Worm (Caenorhabditis elegans) whole organism, L1 larva: ENCODE measurements around the gene osm-7.

Source experiments
- C04F5.9 ChIP-seq: sonication (generic microtip); optimal IDR thresholded peaks from 2 replicates; lab custom pipeline; 2016; ENCODE audit warnings: missing genetic modification characterization, missing compliant biosample characterization
- C34B4.2 ChIP-seq: sonication (generic microtip); optimal IDR thresholded peaks from 2 replicates; lab custom pipeline; 2017; ENCODE audit warnings: mild to moderate bottlenecking, missing genetic modification characterization, missing compliant biosample characterization
- F16B12.6 ChIP-seq: fragments of 150-350 bp; optimal IDR thresholded peaks from 2 replicates; lab custom pipeline; 2014; ENCODE audit warnings: missing biosample characterization, missing genetic modification characterization
- aha-1 ChIP-seq: fragments of 150-350 bp; optimal IDR thresholded peaks from 2 replicates; lab custom pipeline; 2014; ENCODE audit warnings: missing biosample characterization, missing genetic modification characterization
- ceh-8 ChIP-seq: fragments of 200-800 bp; sonication (Bioruptor generic); optimal IDR thresholded peaks from 2 replicates; lab custom pipeline; 2018; ENCODE audit warnings: mild to moderate bottlenecking, missing genetic modification characterization, moderate library complexity, missing compliant biosample characterization
- ceh-82 ChIP-seq, 3 experiments: fragments of 150-350 bp in 1 of 3; sonication (generic microtip) in 2 of 3; optimal IDR thresholded peaks; 2 replicates each; lab custom pipeline; 2014 to 2017; ENCODE audit warnings: missing biosample characterization in 3 of 3, missing genetic modification characterization in 3 of 3
- ceh-90 ChIP-seq: sonication (generic microtip); optimal IDR thresholded peaks from 2 replicates; lab custom pipeline; 2016; ENCODE audit warnings: missing genetic modification characterization, missing compliant biosample characterization
- dpl-1 ChIP-seq, 3 experiments: fragments of 150-350 bp in 2 of 3; sonication (generic microtip) in 1 of 3; optimal IDR thresholded peaks; 2 replicates each; lab custom pipeline; 2014 to 2017; ENCODE audit warnings: missing biosample characterization in 3 of 3, missing genetic modification characterization in 3 of 3, missing genetic modification reagents in 3 of 3
- dsc-1 ChIP-seq: sonication (generic microtip); optimal IDR thresholded peaks from 2 replicates; lab custom pipeline; 2016; ENCODE audit warnings: mild to moderate bottlenecking, missing genetic modification characterization, missing compliant biosample characterization
- egl-13 ChIP-seq: sonication (generic microtip); optimal IDR thresholded peaks from 2 replicates; lab custom pipeline; 2016; ENCODE audit warnings: missing genotype, missing genetic modification reagents, missing genetic modification characterization, missing compliant biosample characterization
- elt-2 ChIP-seq: sonication (generic microtip); optimal IDR thresholded peaks from 2 replicates; lab custom pipeline; 2016; ENCODE audit warnings: missing genetic modification characterization, mild to moderate bottlenecking, inconsistent platforms, missing compliant biosample characterization, missing genetic modification reagents
- elt-3 ChIP-seq, 6 experiments: fragments of 150-350 bp in 1 of 6; sonication (generic microtip); optimal IDR thresholded peaks; 2 replicates each; lab custom pipeline; 2017 to 2018; ENCODE audit warnings: missing biosample characterization in 6 of 6, missing genetic modification characterization in 6 of 6, inconsistent platforms in 1 of 6
- ets-5 ChIP-seq: fragments of 200-800 bp; sonication (Bioruptor generic); IDR thresholded peaks from 2 replicates; pipeline ENCODE4 v1.3.6; 2022; ENCODE audit warnings: missing genetic modification characterization, missing compliant biosample characterization
- fkh-4 ChIP-seq: sonication (generic microtip); optimal IDR thresholded peaks from 2 replicates; lab custom pipeline; 2016; ENCODE audit warnings: missing compliant biosample characterization, missing genetic modification characterization, borderline replicate concordance
- fkh-8 ChIP-seq: sonication (generic microtip); optimal IDR thresholded peaks from 2 replicates; lab custom pipeline; 2016; ENCODE audit warnings: mild to moderate bottlenecking, missing genetic modification characterization, missing compliant biosample characterization
- grh-1 ChIP-seq: fragments of 200-800 bp; sonication (Bioruptor generic); IDR thresholded peaks from 2 replicates; pipeline ENCODE4 v1.3.6; 2022; ENCODE audit warnings: missing genetic modification reagents, missing genetic modification characterization, missing compliant biosample characterization
- hlh-17 ChIP-seq: fragments of 200-800 bp; sonication (Bioruptor generic); optimal IDR thresholded peaks from 2 replicates; lab custom pipeline; 2018; ENCODE audit warnings: missing genetic modification characterization, mild to moderate bottlenecking, missing compliant biosample characterization, moderate library complexity, borderline replicate concordance
- hpl-2 ChIP-seq: fragments of 150-350 bp; optimal IDR thresholded peaks from 2 replicates; lab custom pipeline; 2014; ENCODE audit warnings: missing biosample characterization, missing genetic modification reagents, missing genetic modification characterization
- irx-1 ChIP-seq: sonication (generic microtip); optimal IDR thresholded peaks from 2 replicates; lab custom pipeline; 2016; ENCODE audit warnings: missing genetic modification characterization, missing compliant biosample characterization
- isw-1 ChIP-seq: fragments of 200-800 bp; sonication (Bioruptor generic); IDR thresholded peaks from 2 replicates; pipeline ENCODE4 v1.3.6; 2022; ENCODE audit warnings: missing genetic modification characterization, missing compliant biosample characterization
- jun-1 ChIP-seq: fragments of 150-350 bp; optimal IDR thresholded peaks from 2 replicates; lab custom pipeline; 2014; ENCODE audit warnings: missing biosample characterization, missing genetic modification reagents, missing genetic modification characterization
- lin-14 ChIP-seq: fragments of 200-800 bp; sonication (Bioruptor generic); optimal IDR thresholded peaks from 2 replicates; lab custom pipeline; 2018; ENCODE audit warnings: mild to moderate bottlenecking, missing genetic modification characterization, moderate library complexity, missing compliant biosample characterization
- lin-15B ChIP-seq: fragments of 150-350 bp; sonication (generic microtip); optimal IDR thresholded peaks from 3 replicates; lab custom pipeline; 2014; ENCODE audit warnings: missing biosample characterization, missing genetic modification characterization
- lin-35 ChIP-seq, 2 experiments: fragments of 150-350 bp; optimal IDR thresholded peaks; 2 replicates each; lab custom pipeline; 2014; ENCODE audit warnings: missing biosample characterization in 2 of 2, missing genetic modification characterization in 2 of 2, missing genetic modification reagents in 2 of 2
- lin-39 ChIP-seq: fragments of 150-350 bp; optimal IDR thresholded peaks from 2 replicates; lab custom pipeline; 2014; ENCODE audit warnings: missing biosample characterization, missing genetic modification reagents, missing genetic modification characterization
- lir-3 ChIP-seq: sonication (generic microtip); optimal IDR thresholded peaks from 2 replicates; lab custom pipeline; 2016; ENCODE audit warnings: mild to moderate bottlenecking, missing genetic modification characterization, moderate library complexity, missing compliant biosample characterization; ENCODE audit not compliant: poor library complexity
- lsy-2 ChIP-seq, 2 experiments: fragments of 150-350 bp; optimal IDR thresholded peaks; 2 replicates each; lab custom pipeline; 2014; ENCODE audit warnings: missing biosample characterization in 2 of 2, missing genetic modification characterization in 2 of 2
- mdl-1 ChIP-seq, 2 experiments: fragments of 150-350 bp; optimal IDR thresholded peaks; 2 replicates each; lab custom pipeline; 2014 to 2017; ENCODE audit warnings: missing biosample characterization in 2 of 2, missing genetic modification characterization in 2 of 2, inconsistent platforms in 1 of 2
- nhr-11 ChIP-seq: fragments of 150-350 bp; optimal IDR thresholded peaks from 2 replicates; lab custom pipeline; 2014; ENCODE audit warnings: missing biosample characterization, missing genetic modification characterization
- nhr-19 ChIP-seq: fragments of 200-800 bp; sonication (Bioruptor generic); conservative IDR thresholded peaks from 2 replicates; pipeline ENCODE4 v1.3.6; 2022; ENCODE audit warnings: missing genetic modification characterization, missing compliant biosample characterization
- nhr-20 ChIP-seq: sonication (generic microtip); optimal IDR thresholded peaks from 2 replicates; lab custom pipeline; 2016; ENCODE audit warnings: mild to moderate bottlenecking, missing genetic modification characterization, missing compliant biosample characterization
- nhr-28 ChIP-seq: fragments of 150-350 bp; optimal IDR thresholded peaks from 2 replicates; lab custom pipeline; 2014; ENCODE audit warnings: missing biosample characterization, missing genetic modification characterization
- nhr-47 ChIP-seq: sonication (generic microtip); optimal IDR thresholded peaks from 2 replicates; lab custom pipeline; 2016; ENCODE audit warnings: mild to moderate bottlenecking, missing genetic modification characterization, moderate library complexity, missing compliant biosample characterization
- nhr-76 ChIP-seq: sonication (generic microtip); optimal IDR thresholded peaks from 2 replicates; lab custom pipeline; 2017; ENCODE audit warnings: missing biosample characterization, missing genetic modification characterization
- nhr-84 ChIP-seq: sonication (generic microtip); optimal IDR thresholded peaks from 2 replicates; lab custom pipeline; 2017; ENCODE audit warnings: missing biosample characterization, missing genetic modification characterization
- nhr-85 ChIP-seq: sonication (generic microtip); peaks from one replicate; lab custom pipeline; 2016; ENCODE audit warnings: missing genetic modification characterization, inconsistent platforms, missing compliant biosample characterization
- nhr-90 ChIP-seq: sonication (generic microtip); optimal IDR thresholded peaks from 2 replicates; lab custom pipeline; 2016; ENCODE audit warnings: mild to moderate bottlenecking, missing genetic modification characterization, missing compliant biosample characterization; ENCODE audit not compliant: poor library complexity
- pag-3 ChIP-seq: sonication (generic microtip); optimal IDR thresholded peaks from 2 replicates; lab custom pipeline; 2017; ENCODE audit warnings: missing genetic modification characterization, mild to moderate bottlenecking, missing compliant biosample characterization, antibody characterized with exemption, borderline replicate concordance; ENCODE audit not compliant: insufficient read depth
- pax-3 ChIP-seq: fragments of 200-800 bp; sonication (Bioruptor generic); optimal IDR thresholded peaks from 2 replicates; lab custom pipeline; 2018; ENCODE audit warnings: mild to moderate bottlenecking, missing genetic modification characterization, moderate library complexity, missing compliant biosample characterization
- rnt-1 ChIP-seq: sonication (generic microtip); optimal IDR thresholded peaks from 2 replicates; lab custom pipeline; 2016; ENCODE audit warnings: mild to moderate bottlenecking, missing genetic modification characterization, moderate library complexity, missing compliant biosample characterization
- skn-1 ChIP-seq: fragments of 150-350 bp; optimal IDR thresholded peaks from 2 replicates; lab custom pipeline; 2014; ENCODE audit warnings: missing biosample characterization, missing genetic modification characterization
- snu-23 ChIP-seq: sonication (generic microtip); optimal IDR thresholded peaks from 2 replicates; lab custom pipeline; 2016; ENCODE audit warnings: missing genetic modification characterization, missing compliant biosample characterization
- sptf-1 ChIP-seq: fragments of 150-350 bp; optimal IDR thresholded peaks from 2 replicates; lab custom pipeline; 2014; ENCODE audit warnings: missing biosample characterization, missing genetic modification characterization
- sup-37 ChIP-seq: fragments of 200-800 bp; sonication (Bioruptor generic); optimal IDR thresholded peaks from 2 replicates; lab custom pipeline; 2018; ENCODE audit warnings: mild to moderate bottlenecking, missing genetic modification characterization, missing compliant biosample characterization
- tbx-2 ChIP-seq: sonication (generic microtip); optimal IDR thresholded peaks from 2 replicates; lab custom pipeline; 2016; ENCODE audit warnings: missing genetic modification characterization, missing compliant biosample characterization
- tlp-1 ChIP-seq: fragments of 150-350 bp; optimal IDR thresholded peaks from 2 replicates; lab custom pipeline; 2014; ENCODE audit warnings: missing biosample characterization, missing genetic modification characterization
- unc-130 ChIP-seq: fragments of 150-350 bp; optimal IDR thresholded peaks from 2 replicates; lab custom pipeline; 2017; ENCODE audit warnings: missing biosample characterization, missing genetic modification characterization, inconsistent platforms
- unc-30 ChIP-seq: sonication (generic microtip); optimal IDR thresholded peaks from 2 replicates; lab custom pipeline; 2017; ENCODE audit warnings: missing biosample characterization, missing genetic modification characterization
- unc-62 ChIP-seq: fragments of 150-350 bp; optimal IDR thresholded peaks from 2 replicates; lab custom pipeline; 2014; ENCODE audit warnings: missing biosample characterization, missing genetic modification reagents, missing genetic modification characterization
- unc-86 ChIP-seq: sonication (generic microtip); optimal IDR thresholded peaks from 2 replicates; lab custom pipeline; 2016; ENCODE audit warnings: missing genetic modification characterization, missing compliant biosample characterization
- unc-98 ChIP-seq: fragments of 200-800 bp; sonication (Bioruptor generic); IDR thresholded peaks from 2 replicates; pipeline ENCODE4 v1.3.6; 2022; ENCODE audit warnings: missing genetic modification characterization, missing compliant biosample characterization
- zag-1 ChIP-seq: fragments of 150-350 bp; optimal IDR thresholded peaks from 2 replicates; lab custom pipeline; 2014; ENCODE audit warnings: missing biosample characterization, missing genetic modification characterization
- ztf-4 ChIP-seq: fragments of 150-350 bp; optimal IDR thresholded peaks from 2 replicates; lab custom pipeline; 2014; ENCODE audit warnings: missing biosample characterization, missing genetic modification characterization

Gene osm-7

ce11 chrIII:13530017-13530416, 46.0 kb upstream of the osm-7 start:
- TF ChIP-seq sup-37 (no peak), isw-1 (GFP tag; lab: Robert Waterston, UW) (peak; percentile 42), C34B4.2 (no peak), nhr-84 (tag; lab: Kevin White, UChicago) (no peak), irx-1 (tag; lab: Kevin White, UChicago) (peak; percentile 20), nhr-76 (tag; lab: Kevin White, UChicago) (no peak), lin-14 (peak; percentile 78), tbx-2 (tag; lab: Kevin White, UChicago) (peak; percentile 52), elt-3 (tag; optimal IDR thresholded peaks at IDR 0.05; lab: Kevin White, UChicago) (peak in 1 of 6 experiments; percentile 12), lin-35 (GFP tag; optimal IDR thresholded peaks at IDR 0.05; lab: Kevin White, UChicago) (peak; percentile 82 to 92), pax-3 (tag; lab: Kevin White, UChicago) (no peak), jun-1 (peak; percentile 63), nhr-90 (tag; lab: Kevin White, UChicago) (peak; percentile 49), sptf-1 (tag; lab: Kevin White, UChicago) (no peak), lin-39 (peak; percentile 23), nhr-28 (no peak), unc-62 (GFP tag; lab: Kevin White, UChicago) (no peak), nhr-47 (tag; lab: Kevin White, UChicago) (peak; percentile 80), nhr-85 (tag; lab: Kevin White, UChicago) (no peak), dsc-1 (tag; lab: Kevin White, UChicago) (peak; percentile 63), snu-23 (GFP tag; lab: Kevin White, UChicago) (peak; percentile 74), unc-98 (no peak), ceh-82 (tag; optimal IDR thresholded peaks at IDR 0.05; lab: Kevin White, UChicago) (peak; percentile 62 to 87 (median 70)), pag-3 (no peak), nhr-19 (GFP tag; lab: Robert Waterston, UW) (peak; percentile 60), grh-1 (GFP tag; lab: Robert Waterston, UW) (no peak; the same call in 1 of the 2 replicates), ceh-8 (GFP tag; lab: Kevin White, UChicago) (no peak), nhr-20 (peak; percentile 62), lsy-2 (tag; optimal IDR thresholded peaks at IDR 0.05; lab: Kevin White, UChicago) (peak; percentile 71 to 79), unc-130 (tag; lab: Kevin White, UChicago) (peak; percentile 77), tlp-1 (tag; lab: Kevin White, UChicago) (no peak), lir-3 (tag; lab: Kevin White, UChicago) (no peak), ets-5 (GFP tag; lab: Robert Waterston, UW) (no peak), C04F5.9 (no peak), aha-1 (no peak), fkh-8 (tag; lab: Kevin White, UChicago) (peak; percentile 62), F16B12.6 (tag; lab: Kevin White, UChicago) (peak; percentile 51), ztf-4 (tag; lab: Kevin White, UChicago) (no peak), dpl-1 (GFP tag; optimal IDR thresholded peaks at IDR 0.05; lab: Kevin White, UChicago) (peak; percentile 79 to 87 (median 85)), hlh-17 (GFP tag; lab: Kevin White, UChicago) (no peak), unc-86 (tag; lab: Kevin White, UChicago) (peak; percentile 58), egl-13 (tag; lab: Kevin White, UChicago) (no peak), zag-1 (tag; lab: Kevin White, UChicago) (no peak), unc-30 (tag; lab: Kevin White, UChicago) (no peak), ceh-90 (tag; lab: Kevin White, UChicago) (no peak), mdl-1 (tag; optimal IDR thresholded peaks at IDR 0.05; lab: Kevin White, UChicago) (peak in 1 of 2 experiments; percentile 38), nhr-11 (no peak), skn-1 (tag; lab: Kevin White, UChicago) (peak; percentile 62), hpl-2 (GFP tag; lab: Kevin White, UChicago) (no peak), rnt-1 (tag; lab: Kevin White, UChicago) (peak; percentile 72), fkh-4 (tag; lab: Kevin White, UChicago) (no peak), elt-2 (tag; lab: Kevin White, UChicago) (no peak), lin-15B (tag; lab: Kevin White, UChicago) (peak; percentile 60)
